Worm (Caenorhabditis elegans) whole organism, L4 larva: Measurements from ENCODE around the gene fbxa-88.

Source experiments
- aly-2 ChIP-seq: sonication (generic microtip); optimal IDR thresholded peaks from 2 replicates; lab custom pipeline; 2018; ENCODE audit warnings: missing biosample characterization, missing genetic modification characterization
- attf-4 ChIP-seq: sonication (generic microtip); optimal IDR thresholded peaks from 3 replicates; lab custom pipeline; 2017; ENCODE audit warnings: missing biosample characterization, missing genetic modification characterization
- ceh-28 ChIP-seq: fragments of 150-350 bp; optimal IDR thresholded peaks from 2 replicates; lab custom pipeline; 2014; ENCODE audit warnings: missing biosample characterization, missing genetic modification reagents, missing genetic modification characterization
- fkh-10 ChIP-seq: fragments of 150-350 bp; optimal IDR thresholded peaks from 2 replicates; lab custom pipeline; 2014; ENCODE audit warnings: missing biosample characterization, missing genetic modification reagents, missing genetic modification characterization
- nhr-76 ChIP-seq: fragments of 150-350 bp; optimal IDR thresholded peaks from 2 replicates; lab custom pipeline; 2014; ENCODE audit warnings: missing biosample characterization, missing genetic modification characterization
- snpc-4 ChIP-seq: fragments of 150-350 bp; optimal IDR thresholded peaks from 2 replicates; lab custom pipeline; 2014; ENCODE audit warnings: missing biosample characterization, missing genetic modification characterization

ce11 chrV:16103594-16103993 is 39.3 kb downstream of the fbxa-88 start, which contains the start of gene argk-1:
- TF ChIP-seq fkh-10 (GFP tag; lab: Kevin White, UChicago) (no peak), nhr-76 (tag; lab: Kevin White, UChicago) (no peak), ceh-28 (no peak), aly-2 (tag; lab: Kevin White, UChicago) (no peak), attf-4 (tag; lab: Kevin White, UChicago) (no peak), snpc-4 (tag; lab: Kevin White, UChicago) (no peak)
